Fruit fly (Drosophila melanogaster) whole organism: ENCODE results near the gene r.

Source experiments
- CG8478 ChIP-seq: fragments of >200 bp; optimal IDR thresholded peaks from 2 replicates; lab custom pipeline; 2018; ENCODE audit warnings: inconsistent platforms
- Dll ChIP-seq: fragments of >200 bp; optimal IDR thresholded peaks from 2 replicates; lab custom pipeline; 2017
- EcR ChIP-seq, 2 experiments: fragments of >200 bp; optimal IDR thresholded peaks; 2 replicates each; lab custom pipeline; 2017; ENCODE audit warnings: missing biosample characterization in 2 of 2, missing genetic modification characterization in 2 of 2, missing genetic modification reagents in 2 of 2
- pan ChIP-seq: fragments of >200 bp; optimal IDR thresholded peaks from 2 replicates; lab custom pipeline; 2017
- psq ChIP-seq: fragments of >200 bp; optimal IDR thresholded peaks from 2 replicates; lab custom pipeline; 2017
- usp ChIP-seq: fragments of >200 bp; optimal IDR thresholded peaks from 2 replicates; lab custom pipeline; 2017; ENCODE audit warnings: missing biosample characterization, missing genetic modification characterization, mixed read lengths

r gene

DNA sequence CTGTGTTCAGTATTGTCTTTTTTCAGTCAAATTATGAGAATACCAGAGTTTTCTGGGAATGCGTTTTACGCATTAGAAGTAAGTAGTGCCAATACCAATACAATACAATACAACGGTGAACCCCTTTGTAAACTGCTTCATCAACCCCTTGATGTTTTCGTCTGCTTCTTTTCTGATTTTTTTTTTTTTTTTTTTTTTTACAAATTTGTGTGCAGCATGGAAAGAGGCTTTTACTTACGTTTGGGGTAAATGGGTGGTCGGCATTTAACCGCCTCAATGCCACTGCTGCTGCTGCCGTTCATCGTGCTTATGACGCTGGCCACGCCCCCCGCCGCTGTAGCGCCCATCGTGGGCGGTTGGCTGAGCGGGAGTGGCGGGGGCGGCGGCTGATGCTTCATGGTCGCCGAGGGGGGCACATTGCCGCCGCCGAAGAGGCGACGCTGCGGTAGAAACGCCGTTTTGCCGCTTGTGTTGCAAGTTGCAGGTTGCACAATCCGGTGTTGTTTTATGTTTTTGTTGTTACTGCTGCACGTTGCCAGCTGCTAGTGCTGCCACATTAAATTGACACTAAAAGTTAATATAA lies 38.7 kb downstream of the r start:
- TF ChIP-seq usp (GFP tag; lab: Kevin White, UChicago) (no peak), EcR (GFP tag; optimal IDR thresholded peaks at IDR 0.05; lab: Kevin White, UChicago) (no peak), pan (lab: Kevin White, UChicago) (no peak), psq (lab: Kevin White, UChicago) (no peak), Dll (lab: Kevin White, UChicago) (no peak), CG8478 (lab: Kevin White, UChicago) (no peak)

DNA sequence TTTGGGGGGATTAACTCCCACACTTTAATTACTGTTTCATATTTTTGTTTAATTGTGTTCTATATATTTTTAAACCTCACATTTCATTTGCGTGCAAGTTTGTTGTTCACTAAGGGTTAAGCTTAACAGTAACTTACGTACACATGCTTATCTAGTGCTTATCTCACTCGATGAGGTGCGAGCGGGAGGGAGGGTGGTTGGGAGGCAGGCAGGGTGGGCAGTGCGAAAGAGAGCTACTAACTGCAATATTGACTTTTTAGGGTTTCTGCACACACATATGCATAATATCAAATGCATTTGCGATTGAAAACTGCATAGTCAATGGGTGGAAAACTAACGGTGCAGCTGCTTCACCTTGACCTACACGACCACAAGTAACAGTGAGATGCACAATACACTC lies 39.3 kb downstream of the r start:
- TF ChIP-seq psq (lab: Kevin White, UChicago) (no peak), usp (GFP tag; lab: Kevin White, UChicago) (no peak), Dll (lab: Kevin White, UChicago) (no peak), EcR (GFP tag; optimal IDR thresholded peaks at IDR 0.05; lab: Kevin White, UChicago) (no peak), pan (lab: Kevin White, UChicago) (no peak), CG8478 (lab: Kevin White, UChicago) (no peak)

DNA sequence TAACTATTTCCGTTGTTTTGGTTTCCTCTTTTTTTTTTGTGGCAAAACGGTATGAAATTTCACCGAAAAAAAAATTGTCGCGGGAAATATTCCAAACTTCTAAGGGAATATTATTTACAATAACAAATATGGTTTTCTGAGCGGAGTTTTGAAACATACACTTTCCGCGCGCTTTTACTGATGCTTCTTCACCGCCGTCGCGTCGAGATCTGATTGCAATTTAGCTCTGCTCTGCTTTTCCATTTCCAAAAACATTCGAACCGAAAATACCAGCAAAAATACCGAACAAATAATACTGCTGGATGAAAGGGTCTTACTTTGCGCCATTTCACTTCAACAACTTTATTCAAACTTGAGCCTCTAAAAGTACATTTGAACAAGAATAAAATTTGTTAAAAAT lies 39.8 kb downstream of the r start, which contains the start of gene Septin4:
Gene Septin4 (minus strand): TSS at position 215 of the 400 bp plus-strand sequence.
- TF ChIP-seq Dll (lab: Kevin White, UChicago): no peak
- TF ChIP-seq psq (lab: Kevin White, UChicago): no peak
- TF ChIP-seq EcR (GFP tag; optimal IDR thresholded peaks at IDR 0.05; lab: Kevin White, UChicago): no peak
- TF ChIP-seq usp (GFP tag; lab: Kevin White, UChicago): no peak
- TF ChIP-seq CG8478 (lab: Kevin White, UChicago): no peak
- no peak for TF ChIP-seq pan (lab: Kevin White, UChicago)

DNA sequence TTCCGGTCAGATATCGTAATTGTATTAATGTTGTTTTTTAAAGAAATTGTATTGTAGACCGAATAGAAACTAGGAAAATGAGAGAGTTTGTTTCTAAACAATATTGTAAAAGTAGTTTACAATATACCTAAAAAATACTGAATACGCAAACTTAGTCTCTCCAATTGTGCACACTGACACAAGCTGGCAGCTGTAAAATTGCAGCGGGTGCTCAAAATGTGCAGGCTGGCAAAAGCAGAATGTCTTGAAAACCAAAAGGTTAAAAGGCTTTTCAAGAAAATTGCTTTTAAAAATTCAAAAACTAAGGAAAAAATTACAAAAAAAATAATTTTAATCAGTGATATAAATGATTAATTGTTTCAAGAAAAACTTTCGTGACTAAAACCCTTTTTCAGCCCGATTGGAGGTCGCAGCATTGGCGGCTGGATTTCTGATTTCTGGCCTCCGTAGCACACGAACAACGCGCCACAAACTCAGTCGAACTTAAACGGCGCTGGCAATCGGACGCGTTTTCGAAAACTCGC lies 40.6 kb downstream of the r start, which contains the start of gene CG4678:
Gene CG4678 (plus strand): TSS at position 474 of the 524 bp plus-strand sequence.
- TF ChIP-seq EcR (GFP tag; optimal IDR thresholded peaks at IDR 0.05; lab: Kevin White, UChicago): no peak
- no peak for TF ChIP-seq Dll (lab: Kevin White, UChicago)
- TF ChIP-seq pan (lab: Kevin White, UChicago): no peak
- no peak for TF ChIP-seq psq (lab: Kevin White, UChicago)
- no peak for TF ChIP-seq usp (GFP tag; lab: Kevin White, UChicago)
- no peak for TF ChIP-seq CG8478 (lab: Kevin White, UChicago)

DNA sequence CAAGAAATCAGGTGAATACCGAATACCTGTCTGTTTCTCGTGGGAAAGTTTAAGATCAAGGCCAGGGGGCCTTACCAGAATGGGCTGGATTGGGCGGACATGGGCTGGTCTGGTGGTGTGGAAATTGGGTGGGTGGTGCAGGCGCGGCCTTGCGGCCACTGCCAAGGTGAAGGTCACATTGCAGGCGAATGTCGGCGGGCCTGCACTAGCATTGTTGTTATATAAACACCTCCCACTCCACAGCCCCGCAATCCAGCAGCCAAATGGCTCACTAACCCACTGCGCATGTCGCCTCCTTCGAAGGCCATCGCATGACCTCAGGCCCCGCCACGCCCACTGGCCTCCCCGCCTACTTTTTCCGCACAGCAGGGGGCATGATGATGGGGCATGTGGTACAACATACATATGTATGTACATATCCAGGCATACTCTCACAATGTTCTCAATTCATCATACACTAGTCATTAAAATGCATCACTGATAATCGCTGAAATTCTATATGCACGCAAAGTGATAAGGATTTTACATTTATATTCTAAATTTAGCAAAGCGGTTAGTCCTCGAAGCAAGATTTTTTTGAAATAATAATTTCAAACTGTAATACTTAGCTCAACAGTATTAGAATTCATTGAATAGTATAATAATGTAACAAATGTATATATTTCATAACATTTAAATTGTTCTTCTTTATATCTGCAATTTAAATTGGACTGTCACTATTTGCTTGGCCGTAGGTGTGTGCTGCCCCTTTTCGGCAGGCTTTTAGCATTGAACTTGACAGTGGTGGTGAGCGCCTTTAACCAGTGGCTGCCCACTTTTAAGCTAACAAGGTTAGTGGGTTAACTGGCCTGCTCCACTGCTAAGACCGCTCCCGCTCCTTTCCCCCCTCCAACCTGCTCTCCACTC lies 41.7 kb downstream of the r start:
- TF ChIP-seq EcR (GFP tag; optimal IDR thresholded peaks at IDR 0.05; lab: Kevin White, UChicago) (no peak), psq (lab: Kevin White, UChicago) (no peak), usp (GFP tag; lab: Kevin White, UChicago) (no peak), CG8478 (lab: Kevin White, UChicago) (no peak), pan (lab: Kevin White, UChicago) (no peak), Dll (lab: Kevin White, UChicago) (no peak)

DNA sequence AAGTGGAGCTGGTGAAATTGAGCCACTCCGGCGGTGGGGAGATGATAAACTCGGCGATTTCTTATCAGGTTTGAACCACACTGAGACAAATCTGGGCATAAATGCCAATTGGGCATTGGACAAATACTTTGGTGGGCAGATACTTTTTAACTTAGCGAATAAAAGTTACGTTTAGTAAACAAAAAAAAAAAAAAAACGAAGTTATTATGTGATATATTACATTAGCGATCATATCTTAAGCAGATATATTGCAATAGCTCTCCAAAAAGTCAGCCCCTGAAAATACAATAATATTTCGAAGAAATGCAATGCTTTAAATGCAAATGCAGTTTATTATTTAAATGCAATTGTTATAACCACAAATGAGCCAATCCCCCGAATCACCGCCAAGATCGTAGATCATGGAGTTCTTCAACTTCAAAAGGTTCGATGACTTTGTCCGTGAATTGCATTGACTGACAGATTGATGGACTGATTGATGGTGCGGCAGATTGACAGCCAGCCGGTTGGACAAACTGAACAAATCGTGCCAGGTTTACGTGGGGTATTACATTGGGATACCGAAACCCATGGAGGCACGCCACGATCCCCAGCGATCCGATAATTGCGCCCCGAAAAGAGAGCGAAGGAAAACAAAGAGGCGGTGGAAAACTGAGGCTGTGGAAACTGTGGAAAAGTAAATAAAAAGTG lies 42.9 kb downstream of the r start:
- TF ChIP-seq CG8478 (lab: Kevin White, UChicago) (no peak), usp (GFP tag; lab: Kevin White, UChicago) (no peak), pan (lab: Kevin White, UChicago) (no peak), EcR (GFP tag; optimal IDR thresholded peaks at IDR 0.05; lab: Kevin White, UChicago) (no peak), psq (lab: Kevin White, UChicago) (no peak), Dll (lab: Kevin White, UChicago) (no peak)

DNA sequence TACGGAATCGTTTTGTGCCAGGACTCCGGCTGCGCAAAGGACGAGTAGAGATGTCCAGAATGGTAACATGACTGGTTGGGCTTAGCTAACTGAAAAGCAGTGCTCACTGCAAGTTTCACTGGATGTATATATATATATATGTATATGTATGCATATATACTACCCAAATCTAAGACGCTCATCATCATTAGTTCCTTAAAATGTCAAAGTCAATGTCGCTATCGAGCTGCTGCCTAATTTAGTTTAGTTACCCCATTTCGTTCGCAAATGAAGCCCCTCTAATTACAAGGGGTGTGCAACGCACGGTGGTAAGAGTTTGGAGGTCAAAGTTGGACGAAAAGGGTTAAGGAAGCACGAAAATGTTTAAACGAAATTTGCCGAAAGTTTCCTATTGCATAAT lies 44.9 kb downstream of the r start, which contains the start of gene CG9676:
Gene CG9676 (minus strand): TSS at position 101 of the 400 bp plus-strand sequence.
- TF ChIP-seq CG8478 (lab: Kevin White, UChicago) (no peak), Dll (lab: Kevin White, UChicago) (no peak)

DNA sequence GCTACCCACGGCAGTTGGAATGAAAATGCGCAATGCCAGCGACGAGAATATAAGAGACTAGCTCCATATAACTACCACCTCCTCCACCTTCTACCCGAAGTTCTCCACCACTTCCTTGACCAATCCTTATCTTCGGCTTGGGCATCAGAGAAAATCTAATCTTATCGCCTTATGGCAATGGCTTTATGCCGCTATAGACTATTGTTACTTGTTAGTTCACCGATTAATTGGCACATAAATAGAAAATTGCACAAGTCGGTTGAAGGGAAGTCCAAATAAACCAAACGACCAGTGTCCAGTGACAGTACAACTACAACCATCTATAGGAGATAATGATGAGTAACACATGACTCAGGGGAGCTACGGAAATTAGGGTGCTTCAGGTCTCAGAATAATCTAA lies 46.8 kb downstream of the r start, which contains the start of gene sphe:
Gene sphe (minus strand): TSS at position 32 of the 400 bp plus-strand sequence.
- TF ChIP-seq EcR (GFP tag; optimal IDR thresholded peaks at IDR 0.05; lab: Kevin White, UChicago): no peak
- no peak for TF ChIP-seq psq (lab: Kevin White, UChicago)
- TF ChIP-seq pan (lab: Kevin White, UChicago): no peak
- TF ChIP-seq Dll (lab: Kevin White, UChicago): no peak
- TF ChIP-seq CG8478 (lab: Kevin White, UChicago): no peak
- TF ChIP-seq usp (GFP tag; lab: Kevin White, UChicago): no peak

DNA sequence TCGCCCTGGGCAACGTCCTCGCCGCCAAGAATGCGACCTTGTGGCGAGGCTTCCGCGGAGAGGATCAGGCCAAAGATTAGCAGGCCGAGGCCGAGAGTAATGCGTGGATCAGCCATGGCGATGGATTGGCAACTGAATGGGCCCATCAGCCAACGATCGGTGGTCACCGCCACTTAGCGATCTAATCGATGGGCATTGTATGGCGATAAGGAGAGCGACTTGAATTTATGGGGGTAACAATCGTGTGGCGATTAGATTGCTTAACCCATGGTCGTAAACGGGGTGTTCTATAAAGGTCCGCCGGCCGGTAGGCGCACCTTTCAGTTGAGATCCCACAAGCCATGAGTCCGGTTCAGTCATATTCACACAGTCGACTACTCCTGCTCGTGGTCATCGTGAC lies 48.6 kb downstream of the r start, which contains the start of the genes CG9673 and CG4653:
Gene CG9673 (minus strand): TSS at position 138 of the 400 bp plus-strand sequence.
Gene CG4653 (plus strand): TSS at position 335 of the 400 bp plus-strand sequence.
- no peak for TF ChIP-seq pan (lab: Kevin White, UChicago)
- TF ChIP-seq EcR (GFP tag; optimal IDR thresholded peaks at IDR 0.05; lab: Kevin White, UChicago): no peak
- TF ChIP-seq Dll (lab: Kevin White, UChicago): no peak
- TF ChIP-seq usp (GFP tag; lab: Kevin White, UChicago): no peak
- TF ChIP-seq CG8478 (lab: Kevin White, UChicago): no peak
- TF ChIP-seq psq (lab: Kevin White, UChicago): no peak

DNA sequence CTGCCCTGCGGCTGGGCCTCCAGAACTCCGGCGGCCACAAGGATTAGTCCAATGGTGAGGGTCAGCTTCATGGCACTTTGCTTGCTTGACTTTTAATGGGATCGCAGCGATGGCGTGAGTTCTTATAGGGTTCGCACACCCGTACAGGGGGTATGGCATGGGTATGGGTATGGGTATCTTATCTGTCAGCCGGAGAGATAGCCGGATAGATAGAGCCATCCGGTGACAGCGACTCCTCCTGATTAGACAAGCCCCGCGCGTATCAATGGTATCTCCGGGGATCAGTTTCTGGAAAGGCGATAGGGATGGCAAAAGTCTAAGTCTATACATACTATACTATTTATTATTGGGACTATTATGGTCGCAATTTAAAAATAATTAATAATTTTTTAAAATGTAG lies 51.6 kb downstream of the r start, which contains the start of gene CG9672:
Gene CG9672 (minus strand): TSS at position 101 of the 400 bp plus-strand sequence.
- TF ChIP-seq Dll (lab: Kevin White, UChicago): no peak
- TF ChIP-seq psq (lab: Kevin White, UChicago): no peak
- TF ChIP-seq usp (GFP tag; lab: Kevin White, UChicago): no peak
- TF ChIP-seq pan (lab: Kevin White, UChicago): no peak
- no peak for TF ChIP-seq CG8478 (lab: Kevin White, UChicago)
- TF ChIP-seq EcR (GFP tag; optimal IDR thresholded peaks at IDR 0.05; lab: Kevin White, UChicago): no peak
